Worm (Caenorhabditis elegans): ENCODE data around the gene Y24D9B.1.

The Y24D9B.1 gene

ce11 chrIV:4316813-4317408, at the start of gene Y24D9B.1:
TSS of gene Y24D9B.1 (plus strand) at chrIV:4317358.
- TF ChIP-seq skn-1 (tag; optimal IDR thresholded peaks at IDR 0.05) (no peak), elt-2 (tag; optimal IDR thresholded peaks at IDR 0.05) (no peak), ama-1 (optimal IDR thresholded peaks at IDR 0.05) (no peak), lin-35 (GFP tag; optimal IDR thresholded peaks at IDR 0.05) (no peak), nhr-11 (tag; optimal IDR thresholded peaks at IDR 0.05) (no peak), ceh-8 (GFP tag; optimal IDR thresholded peaks at IDR 0.05) (no peak)

ce11 chrIV:4269308-4269707, 47.9 kb upstream of the Y24D9B.1 start, which contains the start of gene F36A4.3:
TSS of gene F36A4.3 (plus strand) at chrIV:4269608.
- TF ChIP-seq elt-2 (tag; optimal IDR thresholded peaks at IDR 0.05) (no peak), ceh-63 (GFP tag; optimal IDR thresholded peaks at IDR 0.05) (no peak), zip-4 (GFP tag; optimal IDR thresholded peaks at IDR 0.05) (no peak), fkh-4 (tag; optimal IDR thresholded peaks at IDR 0.05; ENCODE audit: borderline replicate concordance) (no peak), skn-1 (tag; optimal IDR thresholded peaks at IDR 0.05) (no peak), hlh-4 (tag; optimal IDR thresholded peaks at IDR 0.05) (no peak), mab-9 (GFP tag; IDR thresholded peaks at IDR 0.05) (no peak), ztf-4 (tag; optimal IDR thresholded peaks at IDR 0.05) (no peak), ets-5 (GFP tag; IDR thresholded peaks at IDR 0.05) (no peak), jun-1 (tag; optimal IDR thresholded peaks at IDR 0.05) (no peak), nhr-47 (tag; optimal IDR thresholded peaks at IDR 0.05) (no peak), ztf-11 (tag; optimal IDR thresholded peaks at IDR 0.05) (no peak), sup-37 (GFP tag; optimal IDR thresholded peaks at IDR 0.05) (no peak), zag-1 (tag; optimal IDR thresholded peaks at IDR 0.05) (no peak), nhr-84 (tag; optimal IDR thresholded peaks at IDR 0.05) (no peak)

ce11 chrIV:4270925-4271324, 46.2 kb upstream of the Y24D9B.1 start, which contains the start of gene F36A4.2:
TSS of gene F36A4.2 (plus strand) at chrIV:4271225.
- TF ChIP-seq unc-30 (tag; optimal IDR thresholded peaks at IDR 0.05) (no peak), grh-1 (GFP tag; IDR thresholded peaks at IDR 0.05) (no peak), ceh-88 (GFP tag; IDR thresholded peaks at IDR 0.05) (no peak), nhr-11 (tag; optimal IDR thresholded peaks at IDR 0.05) (no peak), vab-15 (tag; optimal IDR thresholded peaks at IDR 0.05) (no peak)

DNA sequence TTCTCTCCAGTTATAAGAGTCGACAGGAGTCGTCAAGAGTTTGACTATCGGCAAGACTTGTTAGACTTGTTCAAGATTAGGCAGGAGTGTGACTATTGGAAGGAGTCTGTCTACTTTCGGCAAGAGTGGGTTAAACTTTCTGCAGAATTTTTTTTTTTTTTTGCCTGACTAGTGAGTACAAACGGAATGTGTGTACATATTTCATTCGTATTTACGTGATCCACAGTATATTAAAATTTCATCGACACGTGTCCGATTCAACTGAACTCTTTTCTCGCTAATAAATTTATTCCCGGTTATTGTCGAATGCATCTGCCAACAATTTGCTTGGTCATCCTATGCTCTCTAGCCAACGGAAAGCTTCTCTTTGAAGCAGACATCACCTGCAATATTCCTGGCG, 45.0 kb upstream of the Y24D9B.1 start, which contains the start of gene F36A4.1:
TSS of gene F36A4.1 (plus strand) at position 301 of the 400 bp plus-strand sequence.
- TF ChIP-seq nhr-85 (tag) (peak; percentile 31), lin-35 (GFP tag; optimal IDR thresholded peaks at IDR 0.05) (no peak)

ce11 chrIV:4277694-4278093, 39.5 kb upstream of the Y24D9B.1 start, which contains the start of gene nhr-78:
TSS of gene nhr-78 (minus strand) at chrIV:4277875.
- TF ChIP-seq fos-1 (tag; optimal IDR thresholded peaks at IDR 0.05) (no peak), ceh-82 (tag; optimal IDR thresholded peaks at IDR 0.05) (peak in 2 of 3 experiments; percentile 20 to 21), snu-23 (GFP tag; optimal IDR thresholded peaks at IDR 0.05) (no peak), efl-1 (optimal IDR thresholded peaks at IDR 0.05) (peak; percentile 45 to 50), efl-1 (GFP tag; optimal IDR thresholded peaks at IDR 0.05 in 1 of 2) (peak; percentile 33 to 93), isw-1 (GFP tag; IDR thresholded peaks at IDR 0.05) (no peak), blmp-1 (tag; optimal IDR thresholded peaks at IDR 0.05) (peak; percentile 8), sptf-1 (tag; optimal IDR thresholded peaks at IDR 0.05) (no peak), fkh-4 (tag; optimal IDR thresholded peaks at IDR 0.05; ENCODE audit: borderline replicate concordance) (no peak), nhr-11 (tag; optimal IDR thresholded peaks at IDR 0.05) (no peak), lir-3 (tag; optimal IDR thresholded peaks at IDR 0.05; ENCODE audit: poor library complexity) (no peak), mdl-1 (tag; optimal IDR thresholded peaks at IDR 0.05) (no peak), tbx-2 (tag; optimal IDR thresholded peaks at IDR 0.05) (no peak), ets-5 (GFP tag; IDR thresholded peaks at IDR 0.05) (no peak), zip-4 (GFP tag; optimal IDR thresholded peaks at IDR 0.05) (no peak), ztf-11 (tag; optimal IDR thresholded peaks at IDR 0.05) (no peak), lsy-2 (tag; optimal IDR thresholded peaks at IDR 0.05) (peak; percentile 31 to 45), efl-3 (GFP tag; optimal IDR thresholded peaks at IDR 0.05) (no peak), lin-15B (tag; optimal IDR thresholded peaks at IDR 0.05) (no peak), pax-3 (tag; optimal IDR thresholded peaks at IDR 0.05) (no peak), unc-62 (GFP tag; optimal IDR thresholded peaks at IDR 0.05) (no peak), nhr-28 (tag; optimal IDR thresholded peaks at IDR 0.05) (no peak), hlh-4 (tag; optimal IDR thresholded peaks at IDR 0.05) (no peak), hpl-2 (GFP tag; optimal IDR thresholded peaks at IDR 0.05) (no peak), fkh-8 (tag; optimal IDR thresholded peaks at IDR 0.05) (no peak), zag-1 (tag; optimal IDR thresholded peaks at IDR 0.05) (no peak), tlp-1 (tag; optimal IDR thresholded peaks at IDR 0.05) (no peak), ceh-8 (GFP tag; optimal IDR thresholded peaks at IDR 0.05) (no peak), mef-2 (tag; optimal IDR thresholded peaks at IDR 0.05) (no peak)

All from whole organism, L1 larva.